Fruit fly (Drosophila melanogaster): ENCODE data around the gene Atg1.

Gene Atg1

DNA sequence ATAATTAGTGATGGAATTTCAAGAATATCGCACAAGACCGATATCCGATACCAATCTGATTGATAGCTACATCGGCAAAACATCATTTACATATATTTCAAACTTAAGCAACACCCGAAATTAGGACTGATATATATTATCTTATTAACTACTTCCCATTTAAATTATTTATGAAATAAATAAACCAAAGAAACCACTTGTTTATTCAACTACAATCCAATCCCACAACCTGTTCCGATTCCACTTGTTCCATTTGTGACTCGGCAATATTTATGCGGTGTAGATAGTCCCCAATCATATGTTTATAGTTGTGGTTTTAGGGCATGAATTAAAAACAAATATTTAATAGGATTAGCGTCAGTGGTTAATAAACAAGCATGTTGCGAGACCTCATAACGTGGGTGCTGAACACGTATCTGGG lies 50.1 kb downstream of the Atg1 start, which contains the start of the genes CG10973 and Vps13D (continued):
- no peak for TF ChIP-seq CG1529 (GFP tag; optimal IDR thresholded peaks at IDR 0.05)
- no peak for TF ChIP-seq zen (tag; optimal IDR thresholded peaks at IDR 0.05)
- TF ChIP-seq org-1 (GFP tag; optimal IDR thresholded peaks at IDR 0.05) = peak; percentile 36
- 0 out of 2 replicates have a peak, but pooled peaks have one; percentile 7 for TF ChIP-seq CG32532 (GFP tag; IDR thresholded peaks at IDR 0.05)
- no peak for TF ChIP-seq CG11247 (GFP tag; IDR thresholded peaks at IDR 0.05)
- TF ChIP-seq Gug (GFP tag; IDR thresholded peaks at IDR 0.05) = no peak
- TF ChIP-seq Dll (GFP tag; IDR thresholded peaks at IDR 0.05; ENCODE audit: partially characterized antibody) = peak; percentile 95
- no peak for TF ChIP-seq CG2199 (GFP tag; IDR thresholded peaks at IDR 0.05)
- TF ChIP-seq CG15269 (tag; optimal IDR thresholded peaks at IDR 0.05) = no peak
- TF ChIP-seq eyg (GFP tag; optimal IDR thresholded peaks at IDR 0.05) = peak; percentile 57
- TF ChIP-seq cg (GFP tag; optimal IDR thresholded peaks at IDR 0.05) = no peak
- no peak for TF ChIP-seq Sox102F (GFP tag; optimal IDR thresholded peaks at IDR 0.05)
- no peak; the same call in 1 of the 2 replicates for TF ChIP-seq ara (GFP tag; IDR thresholded peaks at IDR 0.05)
- TF ChIP-seq eve (GFP tag; optimal IDR thresholded peaks at IDR 0.05) = peak in 1 of 2 experiments; percentile 66
- TF ChIP-seq BEAF-32 (GFP tag; optimal IDR thresholded peaks at IDR 0.05) = peak; percentile 94
- TF ChIP-seq unpg (GFP tag; optimal IDR thresholded peaks at IDR 0.05) = no peak
- peak; percentile 89 for TF ChIP-seq inv (GFP tag; IDR thresholded peaks at IDR 0.05; ENCODE audit: partially characterized antibody)
- no peak for TF ChIP-seq nau (GFP tag; optimal IDR thresholded peaks at IDR 0.05)
- TF ChIP-seq fd102C (GFP tag; optimal IDR thresholded peaks at IDR 0.05) = peak; percentile 57
- no peak for TF ChIP-seq nerfin-1 (tag; optimal IDR thresholded peaks at IDR 0.05)
- no peak for TF ChIP-seq sd (tag; optimal IDR thresholded peaks at IDR 0.05)
- no peak for TF ChIP-seq slbo (GFP tag; IDR thresholded peaks at IDR 0.05)
- no peak for TF ChIP-seq E2f1 (GFP tag; IDR thresholded peaks at IDR 0.05)
- no peak for TF ChIP-seq Hr51 (GFP tag; optimal IDR thresholded peaks at IDR 0.05)
- no peak for TF ChIP-seq CG13296 (GFP tag; optimal IDR thresholded peaks at IDR 0.05)
- no peak for TF ChIP-seq C15 (GFP tag; IDR thresholded peaks at IDR 0.05)
- no peak for TF ChIP-seq sc (optimal IDR thresholded peaks at IDR 0.05)
- peak; percentile 54 for TF ChIP-seq sc (GFP tag; optimal IDR thresholded peaks at IDR 0.05)
- TF ChIP-seq CG4854 (GFP tag; optimal IDR thresholded peaks at IDR 0.05) = peak; percentile 69
- no peak for TF ChIP-seq ro (GFP tag; IDR thresholded peaks at IDR 0.05)
- TF ChIP-seq twi (tag; optimal IDR thresholded peaks at IDR 0.05) = no peak
- TF ChIP-seq CG10431 (GFP tag; optimal IDR thresholded peaks at IDR 0.05) = no peak
- TF ChIP-seq Fer3 (tag; optimal IDR thresholded peaks at IDR 0.05) = no peak
- peak; percentile 11 for TF ChIP-seq Chrac-16 (GFP tag; optimal IDR thresholded peaks at IDR 0.05)
- peak in 1 of 2 experiments; percentile 26 for TF ChIP-seq dpn (GFP tag; optimal IDR thresholded peaks at IDR 0.05)
- no peak for TF ChIP-seq gcm (GFP tag; optimal IDR thresholded peaks at IDR 0.05)
- peak; percentile 86 for TF ChIP-seq CG16813 (GFP tag; IDR thresholded peaks at IDR 0.05; ENCODE audit: partially characterized antibody)
- TF ChIP-seq Scr (GFP tag; IDR thresholded peaks at IDR 0.05; ENCODE audit: partially characterized antibody) = peak; percentile 92
- TF ChIP-seq Elba2 (GFP tag; optimal IDR thresholded peaks at IDR 0.05) = peak; percentile 5
- no peak for TF ChIP-seq salm (tag; optimal IDR thresholded peaks at IDR 0.05)
- TF ChIP-seq Lpt (GFP tag; optimal IDR thresholded peaks at IDR 0.05) = no peak
- no peak for TF ChIP-seq CG3065 (GFP tag; optimal IDR thresholded peaks at IDR 0.05)
- TF ChIP-seq CG11456 (GFP tag; IDR thresholded peaks at IDR 0.05) = no peak
- TF ChIP-seq CG10565 (GFP tag; optimal IDR thresholded peaks at IDR 0.05) = no peak
- TF ChIP-seq lilli (GFP tag; optimal IDR thresholded peaks at IDR 0.05) = no peak
- peak; percentile 84 for TF ChIP-seq CG4707 (GFP tag; optimal IDR thresholded peaks at IDR 0.05)
- TF ChIP-seq Fer1 (GFP tag; optimal IDR thresholded peaks at IDR 0.05) = no peak
- TF ChIP-seq CG2678 (tag; optimal IDR thresholded peaks at IDR 0.05) = no peak
- peak; percentile 90 for TF ChIP-seq trem (tag; optimal IDR thresholded peaks at IDR 0.05)
- peak; percentile 91 for TF ChIP-seq YL-1 (GFP tag; optimal IDR thresholded peaks at IDR 0.05)
- no peak for TF ChIP-seq tx (GFP tag; optimal IDR thresholded peaks at IDR 0.05)

All from whole organism, embryonic.